Worm (Caenorhabditis elegans): ENCODE measurements around the gene slc-17.4.

The slc-17.4 gene

ce11 chrIV:17291629-17292199 is at the start of gene slc-17.4, which contains the start of gene T28F3.11:
Gene slc-17.4, minus strand, starts transcription at chrIV:17291733.
Gene T28F3.11, minus strand, starts transcription at chrIV:17291679.
- TF ChIP-seq nfya-1 (tag; optimal IDR thresholded peaks at IDR 0.05; ENCODE audit: insufficient read depth) (no peak), ceh-82 (tag; optimal IDR thresholded peaks at IDR 0.05) (no peak), ZK546.5 (tag; optimal IDR thresholded peaks at IDR 0.05) (no peak), lin-15B (tag; optimal IDR thresholded peaks at IDR 0.05) (no peak), snpc-4 (tag; optimal IDR thresholded peaks at IDR 0.05) (no peak), ceh-28 (tag; optimal IDR thresholded peaks at IDR 0.05) (no peak), sea-2 (GFP tag; optimal IDR thresholded peaks at IDR 0.05) (no peak), zag-1 (tag; optimal IDR thresholded peaks at IDR 0.05) (no peak), nhr-28 (tag; optimal IDR thresholded peaks at IDR 0.05) (no peak), nhr-25 (tag; optimal IDR thresholded peaks at IDR 0.05) (no peak), egl-27 (tag; optimal IDR thresholded peaks at IDR 0.05) (no peak), elt-2 (tag; optimal IDR thresholded peaks at IDR 0.05) (no peak), ceh-9 (tag; optimal IDR thresholded peaks at IDR 0.05) (no peak), fkh-2 (tag; optimal IDR thresholded peaks at IDR 0.05) (no peak), nhr-76 (tag; optimal IDR thresholded peaks at IDR 0.05) (no peak), unc-39 (tag; optimal IDR thresholded peaks at IDR 0.05) (no peak), fos-1 (tag; optimal IDR thresholded peaks at IDR 0.05) (no peak), fkh-10 (GFP tag; optimal IDR thresholded peaks at IDR 0.05) (no peak), egl-5 (tag; optimal IDR thresholded peaks at IDR 0.05) (no peak), eor-1 (tag; optimal IDR thresholded peaks at IDR 0.05) (no peak)

ce11 chrIV:17341033-17341432 is 49.5 kb upstream of the slc-17.4 start:
- TF ChIP-seq pha-4 (tag; optimal IDR thresholded peaks at IDR 0.05) (no peak), elt-1 (tag; optimal IDR thresholded peaks at IDR 0.05) (no peak), daf-12 (tag; optimal IDR thresholded peaks at IDR 0.05) (no peak), nhr-12 (tag; optimal IDR thresholded peaks at IDR 0.05) (no peak), ztf-4 (tag; optimal IDR thresholded peaks at IDR 0.05) (no peak), ceh-16 (tag; optimal IDR thresholded peaks at IDR 0.05) (no peak), fkh-2 (tag; optimal IDR thresholded peaks at IDR 0.05) (no peak), jun-1 (tag; optimal IDR thresholded peaks at IDR 0.05) (no peak), lin-15B (tag; optimal IDR thresholded peaks at IDR 0.05) (no peak), nhr-67 (tag; optimal IDR thresholded peaks at IDR 0.05) (no peak), ceh-28 (tag; optimal IDR thresholded peaks at IDR 0.05) (no peak), R02D3.7 (tag; optimal IDR thresholded peaks at IDR 0.05) (no peak)

- TF ChIP-seq unc-62 (GFP tag; optimal IDR thresholded peaks at IDR 0.05) (no peak), pqm-1 (tag; optimal IDR thresholded peaks at IDR 0.05) (peak; percentile 88), jun-1 (tag; optimal IDR thresholded peaks at IDR 0.05) (peak; percentile 80), nhr-76 (tag; optimal IDR thresholded peaks at IDR 0.05) (no peak), elt-2 (tag; optimal IDR thresholded peaks at IDR 0.05) (peak; percentile 94), pha-4 (tag; optimal IDR thresholded peaks at IDR 0.05) (peak; percentile 65)
Observed at ce11 chrIV:17338920-17339510, 47.5 kb upstream of the slc-17.4 start, which contains the start of gene C49C3.10. Gene C49C3.10, minus strand, starts transcription at chrIV:17338970.

ce11 chrIV:17335031-17335430 is 43.5 kb upstream of the slc-17.4 start, which contains the start of gene C49C3.8:
Gene C49C3.8, plus strand, starts transcription at chrIV:17335203.
- peak; percentile 14 for TF ChIP-seq egl-5 (tag; optimal IDR thresholded peaks at IDR 0.05)
- TF ChIP-seq pha-4 (tag; optimal IDR thresholded peaks at IDR 0.05), result peak; percentile 26
- TF ChIP-seq nfya-1 (tag; optimal IDR thresholded peaks at IDR 0.05; ENCODE audit: insufficient read depth), result peak; percentile 24
- no peak for TF ChIP-seq nhr-43 (tag; optimal IDR thresholded peaks at IDR 0.05; ENCODE audit: poor library complexity, severe bottlenecking)

- no peak for TF ChIP-seq mdl-1 (tag; optimal IDR thresholded peaks at IDR 0.05)
- TF ChIP-seq snpc-4 (tag; optimal IDR thresholded peaks at IDR 0.05), result no peak
- TF ChIP-seq ztf-4 (tag; optimal IDR thresholded peaks at IDR 0.05), result no peak
- peak; percentile 36 for TF ChIP-seq elt-2 (tag; optimal IDR thresholded peaks at IDR 0.05)
- no peak for TF ChIP-seq jun-1 (tag; optimal IDR thresholded peaks at IDR 0.05)
- peak; percentile 53 for TF ChIP-seq lin-15B (tag; optimal IDR thresholded peaks at IDR 0.05)
- TF ChIP-seq nhr-77 (tag; optimal IDR thresholded peaks at IDR 0.05), result no peak
- TF ChIP-seq ZK546.5 (tag; optimal IDR thresholded peaks at IDR 0.05), result no peak
- TF ChIP-seq nhr-11 (tag; optimal IDR thresholded peaks at IDR 0.05), result no peak
- TF ChIP-seq lsy-12 (tag; optimal IDR thresholded peaks at IDR 0.05), result no peak
- peak; percentile 17 for TF ChIP-seq nhr-23 (tag; optimal IDR thresholded peaks at IDR 0.05)
- peak; percentile 12 for TF ChIP-seq lin-39 (tag; optimal IDR thresholded peaks at IDR 0.05)
- TF ChIP-seq nhr-76 (tag; optimal IDR thresholded peaks at IDR 0.05), result no peak
- TF ChIP-seq eor-1 (tag; optimal IDR thresholded peaks at IDR 0.05), result no peak
- no peak for TF ChIP-seq ceh-16 (tag; optimal IDR thresholded peaks at IDR 0.05)
- TF ChIP-seq sea-2 (GFP tag; optimal IDR thresholded peaks at IDR 0.05), result no peak
- no peak for TF ChIP-seq nhr-237 (tag; optimal IDR thresholded peaks at IDR 0.05)
- TF ChIP-seq egl-27 (tag; optimal IDR thresholded peaks at IDR 0.05), result no peak
- TF ChIP-seq elt-3 (tag; optimal IDR thresholded peaks at IDR 0.05), result no peak
- TF ChIP-seq egl-5 (tag; optimal IDR thresholded peaks at IDR 0.05), result no peak
- no peak for TF ChIP-seq nhr-25 (tag; optimal IDR thresholded peaks at IDR 0.05)
- TF ChIP-seq nhr-67 (tag; optimal IDR thresholded peaks at IDR 0.05), result no peak
Observed at ce11 chrIV:17333542-17334281, 42.2 kb upstream of the slc-17.4 start, which contains the start of gene C49C3.15. Gene C49C3.15, plus strand, starts transcription at chrIV:17334231.
